Worm (Caenorhabditis elegans): ENCODE measurements around the gene chil-2.

The chil-2 gene

DNA sequence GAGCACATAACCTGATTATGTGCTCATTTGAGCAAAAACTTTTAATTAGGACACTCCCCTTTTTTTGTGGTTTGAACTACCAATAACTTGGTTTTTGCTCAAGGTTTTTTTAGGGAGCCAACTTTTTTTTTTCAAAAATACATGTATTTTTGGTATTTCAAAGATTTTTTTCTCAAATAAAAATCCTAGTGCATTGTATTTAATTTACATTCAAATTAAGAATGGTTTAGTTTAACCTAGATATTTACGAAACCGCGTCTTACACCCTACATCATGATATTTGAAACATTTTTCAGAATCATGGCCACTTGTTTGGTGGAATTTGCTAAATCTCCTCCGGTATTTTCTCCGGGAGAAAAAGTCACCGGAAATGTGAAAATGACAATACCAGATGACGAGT is 39.5 kb downstream of the chil-2 start, which contains the start of gene arrd-5:
TSS of gene arrd-5 (plus strand) at position 301 of the 400 bp plus-strand sequence.
- no peak for TF ChIP-seq fos-1 (tag; optimal IDR thresholded peaks at IDR 0.05)
- TF ChIP-seq blmp-1 (tag; optimal IDR thresholded peaks at IDR 0.05), result no peak
- no peak for TF ChIP-seq lin-39 (tag; optimal IDR thresholded peaks at IDR 0.05)
- TF ChIP-seq nhr-76 (tag; optimal IDR thresholded peaks at IDR 0.05), result no peak
- TF ChIP-seq egl-13 (tag; optimal IDR thresholded peaks at IDR 0.05), result no peak
- no peak for TF ChIP-seq alr-1 (tag; optimal IDR thresholded peaks at IDR 0.05; ENCODE audit: borderline replicate concordance)
- TF ChIP-seq irx-1 (tag; optimal IDR thresholded peaks at IDR 0.05), result no peak
- TF ChIP-seq pax-3 (tag; optimal IDR thresholded peaks at IDR 0.05), result no peak
- TF ChIP-seq hlh-17 (GFP tag; optimal IDR thresholded peaks at IDR 0.05; ENCODE audit: borderline replicate concordance), result no peak
- no peak for TF ChIP-seq pag-3 (tag; optimal IDR thresholded peaks at IDR 0.05; ENCODE audit: borderline replicate concordance, insufficient read depth)
- no peak for TF ChIP-seq mdl-1 (tag; optimal IDR thresholded peaks at IDR 0.05)
- no peak for TF ChIP-seq jun-1 (tag; optimal IDR thresholded peaks at IDR 0.05)
- TF ChIP-seq sox-4 (tag; optimal IDR thresholded peaks at IDR 0.05), result no peak
- no peak for TF ChIP-seq snu-23 (GFP tag; optimal IDR thresholded peaks at IDR 0.05)
- no peak for TF ChIP-seq C34B4.2 (tag; optimal IDR thresholded peaks at IDR 0.05)

ce11 chrII:9833855-9834254 is 40.6 kb downstream of the chil-2 start, which contains the start of gene ZK938.3:
ZK938.3 (minus strand) TSS chrII:9833955.
- TF ChIP-seq pag-3 (tag; optimal IDR thresholded peaks at IDR 0.05; ENCODE audit: borderline replicate concordance, insufficient read depth) (no peak), lin-13 (GFP tag; optimal IDR thresholded peaks at IDR 0.05) (no peak), nhr-90 (tag; optimal IDR thresholded peaks at IDR 0.05; ENCODE audit: poor library complexity) (no peak), swsn-7 (tag; optimal IDR thresholded peaks at IDR 0.05) (no peak), fkh-4 (tag; optimal IDR thresholded peaks at IDR 0.05; ENCODE audit: borderline replicate concordance) (no peak), pqm-1 (tag; optimal IDR thresholded peaks at IDR 0.05) (no peak), unc-86 (tag; optimal IDR thresholded peaks at IDR 0.05) (no peak), ceh-82 (tag; optimal IDR thresholded peaks at IDR 0.05) (no peak), irx-1 (tag; optimal IDR thresholded peaks at IDR 0.05) (no peak), mef-2 (tag; optimal IDR thresholded peaks at IDR 0.05) (no peak), ceh-88 (GFP tag; IDR thresholded peaks at IDR 0.05) (no peak), pax-3 (tag; optimal IDR thresholded peaks at IDR 0.05) (no peak), hpl-2 (GFP tag; optimal IDR thresholded peaks at IDR 0.05) (no peak), sup-37 (GFP tag; optimal IDR thresholded peaks at IDR 0.05) (no peak), nhr-77 (tag; optimal IDR thresholded peaks at IDR 0.05) (no peak), elt-3 (tag; optimal IDR thresholded peaks at IDR 0.05) (no peak), isw-1 (GFP tag; IDR thresholded peaks at IDR 0.05) (no peak)

- TF ChIP-seq alr-1 (tag; optimal IDR thresholded peaks at IDR 0.05; ENCODE audit: borderline replicate concordance), result no peak
- TF ChIP-seq zag-1 (tag; optimal IDR thresholded peaks at IDR 0.05), result no peak
- TF ChIP-seq mab-9 (GFP tag; IDR thresholded peaks at IDR 0.05), result no peak
- TF ChIP-seq fkh-4 (tag; optimal IDR thresholded peaks at IDR 0.05; ENCODE audit: borderline replicate concordance), result no peak
These were observed 43.4 kb downstream of the chil-2 start, which contains the start of gene ZK938.12 for ce11 chrII:9831033-9831432. ZK938.12 (plus strand) TSS chrII:9831333.

ce11 chrII:9829108-9829507 is 45.3 kb downstream of the chil-2 start, which contains the start of gene ZK938.1:
ZK938.1 (plus strand) TSS chrII:9829408.
- no peak for TF ChIP-seq efl-1 (optimal IDR thresholded peaks at IDR 0.05)
- TF ChIP-seq efl-1 (GFP tag; optimal IDR thresholded peaks at IDR 0.05 in 1 of 2), result peak in 1 of 2 experiments; percentile 25
- TF ChIP-seq F16B12.6 (tag; optimal IDR thresholded peaks at IDR 0.05), result no peak

DNA sequence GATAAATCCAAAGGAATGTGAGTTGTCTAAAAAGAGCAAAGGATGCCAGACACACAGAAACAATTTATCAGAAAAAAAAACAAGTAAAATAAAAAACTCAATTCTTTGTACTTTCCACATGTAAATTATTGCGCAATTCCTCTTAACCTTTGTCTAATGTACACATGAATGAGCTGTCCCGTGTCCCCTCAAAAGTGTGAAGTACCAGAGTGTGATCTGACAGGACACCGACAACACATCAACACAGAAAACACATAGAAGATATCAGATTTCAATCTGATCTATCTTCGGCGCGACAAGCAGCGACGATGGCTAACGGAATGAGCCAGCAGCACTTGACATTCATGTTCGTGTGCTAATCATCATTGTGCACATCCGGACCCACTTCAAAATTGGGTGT is 45.9 kb downstream of the chil-2 start:
- TF ChIP-seq ces-1 (GFP tag; optimal IDR thresholded peaks at IDR 0.05) (no peak), aha-1 (tag; optimal IDR thresholded peaks at IDR 0.05) (no peak), nhr-47 (tag; optimal IDR thresholded peaks at IDR 0.05) (no peak), egl-27 (tag; optimal IDR thresholded peaks at IDR 0.05) (no peak), zip-4 (GFP tag; optimal IDR thresholded peaks at IDR 0.05) (no peak), aly-2 (tag; optimal IDR thresholded peaks at IDR 0.05) (no peak), grh-1 (GFP tag; IDR thresholded peaks at IDR 0.05) (no peak), lin-14 (GFP tag; optimal IDR thresholded peaks at IDR 0.05) (no peak), nhr-77 (tag; optimal IDR thresholded peaks at IDR 0.05) (no peak), jun-1 (tag; optimal IDR thresholded peaks at IDR 0.05) (no peak), pax-3 (tag; optimal IDR thresholded peaks at IDR 0.05) (no peak), snu-23 (GFP tag; optimal IDR thresholded peaks at IDR 0.05) (no peak)
